Worm (Caenorhabditis elegans): ENCODE measurements around the gene sox-4.

- TF ChIP-seq ama-1 (optimal IDR thresholded peaks at IDR 0.05): no peak
- TF ChIP-seq ama-1 (GFP tag; optimal IDR thresholded peaks at IDR 0.05): no peak
- TF ChIP-seq madf-3 (GFP tag; IDR thresholded peaks at IDR 0.05): no peak
- no peak for TF ChIP-seq hsf-1 (GFP tag; IDR thresholded peaks at IDR 0.05)
- TF ChIP-seq hmg-1.2 (GFP tag; IDR thresholded peaks at IDR 0.05): no peak
- TF ChIP-seq C17E4.6 (GFP tag; IDR thresholded peaks at IDR 0.05): no peak
- no peak for TF ChIP-seq Y67H2A.10 (GFP tag; conservative IDR thresholded peaks at IDR 0.05)
- no peak for TF ChIP-seq F55B11.4 (tag; optimal IDR thresholded peaks at IDR 0.05; ENCODE audit: borderline replicate concordance, insufficient read depth)
- no peak for TF ChIP-seq nfyb-1 (GFP tag; IDR thresholded peaks at IDR 0.05)
- no peak for TF ChIP-seq ceh-79 (tag; optimal IDR thresholded peaks at IDR 0.05)
- TF ChIP-seq lir-1 (GFP tag; conservative IDR thresholded peaks at IDR 0.05): no peak
- no peak for TF ChIP-seq F57C9.4 (tag; optimal IDR thresholded peaks at IDR 0.05)
These were observed 28.5 kb upstream of the sox-4 start, which contains the start of gene gyg-1 for ce11 chrX:3537335-3537734.

Data from whole organism, young adult.